Worm (Caenorhabditis elegans): ENCODE measurements around the gene hut-1.

Gene hut-1

ce11 chrIII:12673382-12673970 lies 37.9 kb upstream of the hut-1 start, which contains the start of the genes taf-7.2 and elpc-2 (continued):
- TF ChIP-seq nhr-11 (tag; optimal IDR thresholded peaks at IDR 0.05) (no peak), nhr-77 (tag; optimal IDR thresholded peaks at IDR 0.05) (no peak), lsy-2 (tag; optimal IDR thresholded peaks at IDR 0.05) (peak; percentile 33 to 66), blmp-1 (tag; optimal IDR thresholded peaks at IDR 0.05) (no peak), efl-1 (optimal IDR thresholded peaks at IDR 0.05) (peak; percentile 37 to 51), efl-1 (GFP tag; optimal IDR thresholded peaks at IDR 0.05 in 1 of 2) (peak; percentile 57 to 86), hpl-2 (GFP tag; optimal IDR thresholded peaks at IDR 0.05) (no peak), nhr-28 (tag; optimal IDR thresholded peaks at IDR 0.05) (no peak), fkh-10 (GFP tag; optimal IDR thresholded peaks at IDR 0.05) (no peak), unc-86 (tag; optimal IDR thresholded peaks at IDR 0.05) (peak; percentile 43), hlh-17 (GFP tag; optimal IDR thresholded peaks at IDR 0.05; ENCODE audit: borderline replicate concordance) (no peak), C34B4.2 (tag; optimal IDR thresholded peaks at IDR 0.05) (no peak), aly-2 (tag; optimal IDR thresholded peaks at IDR 0.05) (no peak), nhr-85 (tag) (peak; percentile 94), sup-37 (GFP tag; optimal IDR thresholded peaks at IDR 0.05) (no peak)

- TF ChIP-seq elt-3 (tag; optimal IDR thresholded peaks at IDR 0.05) (no peak), elt-2 (tag; optimal IDR thresholded peaks at IDR 0.05) (no peak), xbp-1 (tag; optimal IDR thresholded peaks at IDR 0.05) (no peak), nhr-71 (tag; optimal IDR thresholded peaks at IDR 0.05) (no peak), ceh-82 (tag; optimal IDR thresholded peaks at IDR 0.05) (no peak), lin-15B (tag; optimal IDR thresholded peaks at IDR 0.05) (no peak), unc-86 (tag; optimal IDR thresholded peaks at IDR 0.05) (no peak), lsy-2 (tag; optimal IDR thresholded peaks at IDR 0.05) (no peak), nhr-12 (tag; optimal IDR thresholded peaks at IDR 0.05) (no peak), ets-5 (GFP tag; IDR thresholded peaks at IDR 0.05) (no peak), C34B4.2 (tag; optimal IDR thresholded peaks at IDR 0.05) (no peak), nhr-90 (tag; optimal IDR thresholded peaks at IDR 0.05; ENCODE audit: poor library complexity) (no peak), egl-13 (tag; optimal IDR thresholded peaks at IDR 0.05) (no peak), F16B12.6 (tag; optimal IDR thresholded peaks at IDR 0.05) (no peak), mep-1 (tag; optimal IDR thresholded peaks at IDR 0.05) (no peak), ceh-90 (tag; optimal IDR thresholded peaks at IDR 0.05) (no peak), pax-3 (tag; optimal IDR thresholded peaks at IDR 0.05) (no peak), nhr-77 (tag; optimal IDR thresholded peaks at IDR 0.05) (no peak), sptf-1 (tag; optimal IDR thresholded peaks at IDR 0.05) (no peak)
Observed at ce11 chrIII:12680266-12680665, 31.1 kb upstream of the hut-1 start.

ce11 chrIII:12685372-12686298 lies 25.7 kb upstream of the hut-1 start:
- no peak for TF ChIP-seq efl-1 (optimal IDR thresholded peaks at IDR 0.05)
- TF ChIP-seq efl-1 (GFP tag; optimal IDR thresholded peaks at IDR 0.05 in 1 of 2) = peak in 1 of 2 experiments; percentile 71
- no peak for TF ChIP-seq snu-23 (GFP tag; optimal IDR thresholded peaks at IDR 0.05)
- TF ChIP-seq C04F5.9 (tag; optimal IDR thresholded peaks at IDR 0.05) = peak; percentile 9
- no peak for TF ChIP-seq ama-1 (optimal IDR thresholded peaks at IDR 0.05)
- TF ChIP-seq nhr-20 (tag; optimal IDR thresholded peaks at IDR 0.05) = no peak
- no peak for TF ChIP-seq elt-3 (tag; optimal IDR thresholded peaks at IDR 0.05)
- no peak for TF ChIP-seq ceh-63 (GFP tag; optimal IDR thresholded peaks at IDR 0.05)
- TF ChIP-seq unc-98 (GFP tag; IDR thresholded peaks at IDR 0.05) = 0 out of 2 replicates have a peak, but pooled peaks have one; percentile 13
- TF ChIP-seq ets-5 (GFP tag; IDR thresholded peaks at IDR 0.05) = no peak
- TF ChIP-seq ces-1 (GFP tag; optimal IDR thresholded peaks at IDR 0.05) = no peak
- no peak for TF ChIP-seq sox-4 (tag; optimal IDR thresholded peaks at IDR 0.05)
- no peak for TF ChIP-seq ceh-88 (GFP tag; IDR thresholded peaks at IDR 0.05)
- no peak for TF ChIP-seq nhr-11 (tag; optimal IDR thresholded peaks at IDR 0.05)
- no peak for TF ChIP-seq lin-15B (tag; optimal IDR thresholded peaks at IDR 0.05)
- no peak for TF ChIP-seq dpl-1 (GFP tag; optimal IDR thresholded peaks at IDR 0.05)
- no peak for TF ChIP-seq rnt-1 (tag; optimal IDR thresholded peaks at IDR 0.05)
- no peak for TF ChIP-seq fkh-4 (tag; optimal IDR thresholded peaks at IDR 0.05; ENCODE audit: borderline replicate concordance)
- no peak for TF ChIP-seq mep-1 (tag; optimal IDR thresholded peaks at IDR 0.05)
- TF ChIP-seq nhr-77 (tag; optimal IDR thresholded peaks at IDR 0.05) = no peak
- TF ChIP-seq grh-1 (GFP tag; IDR thresholded peaks at IDR 0.05) = no peak
- TF ChIP-seq nhr-237 (tag; optimal IDR thresholded peaks at IDR 0.05) = no peak
